Fruit fly (Drosophila melanogaster) whole organism, adult: Measurements from ENCODE around the gene Klp64D.

Experiments
- CG11617 ChIP-seq: fragments of 200-800 bp; sonication (Bioruptor generic); optimal IDR thresholded peaks from 2 replicates; lab custom pipeline; 2017; ENCODE audit warnings: mild to moderate bottlenecking, missing biosample characterization, missing genetic modification reagents, missing genetic modification characterization
- CG12768 ChIP-seq: fragments of 200-800 bp; sonication (Bioruptor generic); optimal IDR thresholded peaks from 2 replicates; lab custom pipeline; 2017; ENCODE audit warnings: missing biosample characterization, missing genetic modification characterization, mild to moderate bottlenecking, moderate library complexity, missing genetic modification reagents
- CG14711 ChIP-seq: fragments of 200-800 bp; sonication (Bioruptor generic); optimal IDR thresholded peaks from 2 replicates; lab custom pipeline; 2018; ENCODE audit warnings: missing biosample characterization, mild to moderate bottlenecking, missing genetic modification characterization, moderate library complexity
- CG1620 ChIP-seq: fragments of 200-800 bp; sonication (Bioruptor generic); optimal IDR thresholded peaks from 2 replicates; lab custom pipeline; 2016; ENCODE audit warnings: missing biosample characterization, missing genetic modification characterization
- CG33017 ChIP-seq: fragments of 200-800 bp; sonication (Bioruptor generic); optimal IDR thresholded peaks from 2 replicates; lab custom pipeline; 2018; ENCODE audit warnings: missing biosample characterization, mild to moderate bottlenecking, missing genetic modification characterization, moderate library complexity
- CG5204 ChIP-seq: fragments of 200-800 bp; sonication (Bioruptor generic); optimal IDR thresholded peaks from 2 replicates; lab custom pipeline; 2016; ENCODE audit warnings: missing biosample characterization, missing genetic modification characterization
- CG7045 ChIP-seq: fragments of 200-800 bp; sonication (Bioruptor generic); optimal IDR thresholded peaks from 2 replicates; lab custom pipeline; 2017; ENCODE audit warnings: missing biosample characterization, mild to moderate bottlenecking, missing genetic modification characterization
- CG7101 ChIP-seq: fragments of 200-800 bp; sonication (Bioruptor generic); optimal IDR thresholded peaks from 2 replicates; lab custom pipeline; 2018; ENCODE audit warnings: missing biosample characterization, mild to moderate bottlenecking, missing genetic modification characterization, moderate library complexity
- Clk ChIP-seq: fragments of 200-800 bp; sonication (Bioruptor generic); optimal IDR thresholded peaks from 2 replicates; lab custom pipeline; 2017; ENCODE audit warnings: missing biosample characterization, missing genetic modification characterization
- Crg-1 ChIP-seq: fragments of 200-800 bp; sonication (Bioruptor generic); optimal IDR thresholded peaks from 2 replicates; lab custom pipeline; 2016; ENCODE audit warnings: missing biosample characterization, missing genetic modification characterization
- Hr96 ChIP-seq: fragments of 200-800 bp; sonication (Bioruptor generic); optimal IDR thresholded peaks from 2 replicates; lab custom pipeline; 2016; ENCODE audit warnings: missing biosample characterization, missing genetic modification characterization
- Mnt ChIP-seq: fragments of 200-800 bp; sonication (Bioruptor generic); optimal IDR thresholded peaks from 2 replicates; lab custom pipeline; 2016; ENCODE audit warnings: missing biosample characterization, mild to moderate bottlenecking, missing genetic modification characterization
- bab1 ChIP-seq: fragments of 200-800 bp; sonication (Bioruptor generic); optimal IDR thresholded peaks from 3 replicates; lab custom pipeline; 2019; ENCODE audit warnings: missing biosample characterization, mild to moderate bottlenecking, missing genetic modification characterization, moderate library complexity
- cic ChIP-seq: fragments of 200-800 bp; sonication (Bioruptor generic); optimal IDR thresholded peaks from 2 replicates; lab custom pipeline; 2017; ENCODE audit warnings: missing biosample characterization, mild to moderate bottlenecking, missing genetic modification characterization, moderate library complexity
- cnc ChIP-seq, 2 experiments: fragments of >200 bp; optimal IDR thresholded peaks; 2 replicates each; lab custom pipeline; 2017
- kay ChIP-seq: fragments of 200-800 bp; sonication (Bioruptor generic); peaks from one replicate; lab custom pipeline; 2016; ENCODE audit warnings: missing biosample characterization, missing genetic modification characterization, borderline replicate concordance
- ovo ChIP-seq: fragments of 200-800 bp; sonication (Bioruptor generic); optimal IDR thresholded peaks from 2 replicates; lab custom pipeline; 2016; ENCODE audit warnings: missing biosample characterization, missing genetic modification characterization
- pad ChIP-seq: fragments of 200-800 bp; sonication (Bioruptor generic); optimal IDR thresholded peaks from 3 replicates; lab custom pipeline; 2017; ENCODE audit warnings: missing biosample characterization, missing genetic modification characterization, mild to moderate bottlenecking, moderate library complexity, missing genetic modification reagents
- tj ChIP-seq: fragments of 200-800 bp; sonication (Bioruptor generic); optimal IDR thresholded peaks from 3 replicates; lab custom pipeline; 2017; ENCODE audit warnings: missing biosample characterization, mild to moderate bottlenecking, missing genetic modification characterization, moderate library complexity
- toe ChIP-seq: fragments of 200-800 bp; sonication (Bioruptor generic); optimal IDR thresholded peaks from 2 replicates; lab custom pipeline; 2016; ENCODE audit warnings: missing biosample characterization, missing genetic modification characterization

Klp64D gene

DNA sequence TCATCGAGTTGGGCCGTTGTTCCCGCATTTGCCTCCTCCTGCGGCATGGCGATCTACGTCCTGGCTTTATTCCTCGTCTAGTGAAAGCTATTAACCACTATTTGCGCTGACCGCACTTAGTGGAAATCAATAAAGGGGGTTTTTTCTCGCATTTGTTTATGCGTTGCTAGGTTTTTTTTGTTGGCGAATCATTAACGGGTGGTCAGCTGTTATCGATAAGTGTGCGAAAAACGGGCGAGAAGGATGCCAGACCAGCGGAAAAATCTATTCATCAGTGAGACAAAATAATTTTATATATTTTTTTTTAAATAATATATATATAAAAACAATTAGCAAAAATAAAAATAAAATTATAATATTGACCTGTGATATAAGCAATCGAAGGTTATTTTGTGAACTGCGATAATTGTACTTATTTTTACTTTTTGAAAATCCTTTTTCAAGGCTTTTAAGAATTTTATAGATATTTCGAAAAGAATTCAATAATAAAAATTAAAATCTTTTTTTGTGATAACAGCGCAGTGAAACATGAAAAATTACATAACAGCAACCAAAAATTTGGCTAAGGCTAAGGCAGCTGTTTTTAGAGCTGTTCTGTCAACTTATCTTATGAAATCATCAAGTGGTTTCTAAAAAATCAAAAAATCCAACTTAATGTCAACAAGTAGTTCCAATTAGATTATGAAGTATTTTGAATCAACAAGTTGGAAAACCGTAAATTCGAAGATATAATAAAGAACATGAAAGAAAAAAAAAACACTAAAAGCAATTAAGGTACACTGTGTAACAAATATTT, at the start of gene Klp64D:
Gene Klp64D, minus strand, starts transcription at position 185 of the 796 bp plus-strand sequence.
- TF ChIP-seq toe (GFP tag; lab: Kevin White, UChicago) (no peak), cnc (optimal IDR thresholded peaks at IDR 0.05; lab: Kevin White, UChicago) (no peak), CG7045 (GFP tag; lab: Kevin White, UChicago) (peak; percentile 50), ovo (no peak), CG33017 (tag; lab: Kevin White, UChicago) (peak; percentile 24), CG7101 (tag; lab: Kevin White, UChicago) (peak; percentile 62), CG1620 (GFP tag; lab: Kevin White, UChicago) (peak; percentile 10), kay (GFP tag; lab: Kevin White, UChicago) (peak; percentile 85), tj (GFP tag; lab: Kevin White, UChicago) (peak; percentile 48), CG12768 (GFP tag; lab: Kevin White, UChicago) (peak; percentile 58), Mnt (GFP tag; lab: Kevin White, UChicago) (peak; percentile 30), bab1 (GFP tag; lab: Kevin White, UChicago) (peak; percentile 41), CG11617 (GFP tag; lab: Kevin White, UChicago) (peak; percentile 35), pad (GFP tag; lab: Kevin White, UChicago) (no peak), CG14711 (tag; lab: Kevin White, UChicago) (peak; percentile 46), cic (GFP tag; lab: Kevin White, UChicago) (peak; percentile 4)

dm6 chr3L:5385762-5386161, 26.6 kb upstream of the Klp64D start:
- TF ChIP-seq bab1 (GFP tag; lab: Kevin White, UChicago) (no peak), CG7101 (tag; lab: Kevin White, UChicago) (no peak)

dm6 chr3L:5382721-5383120, 23.5 kb upstream of the Klp64D start, which contains the start of gene Ir64a:
Gene Ir64a, minus strand, starts transcription at chr3L:5382821.
- TF ChIP-seq cic (GFP tag; lab: Kevin White, UChicago) = no peak

- TF ChIP-seq CG5204 (GFP tag; lab: Kevin White, UChicago) = no peak
- TF ChIP-seq CG33017 (tag; lab: Kevin White, UChicago) = no peak
- no peak for TF ChIP-seq toe (GFP tag; lab: Kevin White, UChicago)
- no peak for TF ChIP-seq cic (GFP tag; lab: Kevin White, UChicago)
- TF ChIP-seq tj (GFP tag; lab: Kevin White, UChicago) = no peak
- no peak for TF ChIP-seq bab1 (GFP tag; lab: Kevin White, UChicago)
- no peak for TF ChIP-seq CG7045 (GFP tag; lab: Kevin White, UChicago)
- TF ChIP-seq CG11617 (GFP tag; lab: Kevin White, UChicago) = no peak
- TF ChIP-seq CG12768 (GFP tag; lab: Kevin White, UChicago) = no peak
- no peak for TF ChIP-seq Mnt (GFP tag; lab: Kevin White, UChicago)
Measured at dm6 chr3L:5372052-5372451, 12.9 kb upstream of the Klp64D start.

DNA sequence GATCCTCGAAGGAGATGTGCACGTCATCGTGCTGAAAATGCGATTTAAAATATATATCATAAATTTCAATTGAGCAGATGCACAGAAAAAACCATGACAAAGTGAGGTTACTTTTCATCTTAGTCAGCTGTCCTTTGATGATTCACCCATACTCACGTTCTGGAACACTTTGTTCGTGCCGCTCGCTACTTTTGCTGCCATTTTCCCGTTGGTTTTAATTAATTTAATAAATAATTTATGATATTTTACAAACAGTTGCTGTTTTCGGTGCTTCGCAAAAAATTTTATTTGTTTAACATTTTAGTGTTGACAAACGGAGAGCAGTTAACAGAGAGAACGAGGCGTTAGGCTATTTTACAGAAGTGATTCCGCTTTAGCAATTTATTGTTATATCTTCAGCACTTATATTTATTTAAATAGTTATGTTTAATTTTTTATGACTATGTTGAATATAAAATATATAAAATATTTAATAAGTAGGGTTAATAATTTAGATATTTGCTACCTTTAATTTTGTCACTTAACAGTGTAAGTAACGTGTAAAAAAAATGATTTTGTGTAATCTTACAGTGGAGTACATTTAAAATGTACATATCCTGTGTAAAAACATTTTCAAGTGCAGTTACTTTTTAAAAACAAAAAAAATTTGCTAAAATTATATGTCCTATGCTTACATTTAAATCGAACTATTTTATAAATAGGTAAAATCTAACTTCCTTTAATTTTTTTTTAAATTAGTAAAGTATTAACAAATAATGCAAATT, 8.7 kb upstream of the Klp64D start, which contains the start of gene Pfdn4:
Gene Pfdn4, minus strand, starts transcription at position 265 of the 764 bp plus-strand sequence.
- TF ChIP-seq kay (GFP tag; lab: Kevin White, UChicago) (peak; percentile 1), CG14711 (tag; lab: Kevin White, UChicago) (peak; percentile 14), ovo (no peak), CG5204 (GFP tag; lab: Kevin White, UChicago) (no peak), Crg-1 (GFP tag; lab: Kevin White, UChicago) (no peak)

dm6 chr3L:5365880-5366507, 6.8 kb upstream of the Klp64D start, which contains the start of the genes Uev1A and Membrin:
Gene Uev1A, minus strand, starts transcription at chr3L:5366225.
Gene Membrin, plus strand, starts transcription at chr3L:5366455.
- TF ChIP-seq Crg-1 (GFP tag; lab: Kevin White, UChicago) = no peak
- TF ChIP-seq Clk = no peak
- TF ChIP-seq CG7101 (tag; lab: Kevin White, UChicago) = no peak
- TF ChIP-seq CG14711 (tag; lab: Kevin White, UChicago) = peak; percentile 84
- TF ChIP-seq CG1620 (GFP tag; lab: Kevin White, UChicago) = no peak
- no peak for TF ChIP-seq cic (GFP tag; lab: Kevin White, UChicago)
- no peak for TF ChIP-seq toe (GFP tag; lab: Kevin White, UChicago)
- TF ChIP-seq Mnt (GFP tag; lab: Kevin White, UChicago) = no peak
- TF ChIP-seq CG5204 (GFP tag; lab: Kevin White, UChicago) = no peak
- no peak for TF ChIP-seq CG33017 (tag; lab: Kevin White, UChicago)
- no peak for TF ChIP-seq kay (GFP tag; lab: Kevin White, UChicago)
- TF ChIP-seq CG7045 (GFP tag; lab: Kevin White, UChicago) = no peak
- no peak for TF ChIP-seq CG11617 (GFP tag; lab: Kevin White, UChicago)
- no peak for TF ChIP-seq ovo
- TF ChIP-seq cnc (optimal IDR thresholded peaks at IDR 0.05; lab: Kevin White, UChicago) = no peak
- peak; percentile 66 for TF ChIP-seq CG12768 (GFP tag; lab: Kevin White, UChicago)
- no peak for TF ChIP-seq bab1 (GFP tag; lab: Kevin White, UChicago)
- peak; percentile 9 for TF ChIP-seq pad (GFP tag; lab: Kevin White, UChicago)
- TF ChIP-seq tj (GFP tag; lab: Kevin White, UChicago) = no peak
- TF ChIP-seq Hr96 (GFP tag; lab: Kevin White, UChicago) = no peak
